Worm (Caenorhabditis elegans) whole organism, late embryonic: ENCODE results near the gene T10F2.2.
A peak's percentile ranks its signal among the peaks of the same experiment; 100 is the strongest.

Experiments used
- C38D4.7 ChIP-seq: fragments of 200-800 bp; sonication (Bioruptor generic); optimal IDR thresholded peaks from 2 replicates; lab custom pipeline; 2018; ENCODE audit warnings: mild to moderate bottlenecking, missing genetic modification characterization, moderate library complexity, missing compliant biosample characterization
- Y22D7AL.16 ChIP-seq: sonication (generic microtip); optimal IDR thresholded peaks from 2 replicates; lab custom pipeline; 2016; ENCODE audit warnings: missing genetic modification characterization, missing compliant biosample characterization
- ahr-1 ChIP-seq: sonication (generic microtip); optimal IDR thresholded peaks from 2 replicates; lab custom pipeline; 2016; ENCODE audit warnings: missing genetic modification characterization, missing compliant biosample characterization
- ceh-30 ChIP-seq: fragments of 150-350 bp; optimal IDR thresholded peaks from 2 replicates; lab custom pipeline; 2014; ENCODE audit warnings: missing biosample characterization, missing genetic modification characterization
- ceh-34 ChIP-seq: sonication (generic microtip); optimal IDR thresholded peaks from 2 replicates; lab custom pipeline; 2016; ENCODE audit warnings: mild to moderate bottlenecking, missing genetic modification characterization, missing compliant biosample characterization
- ceh-6 ChIP-seq: fragments of 200-800 bp; sonication (Bioruptor generic); optimal IDR thresholded peaks from 2 replicates; lab custom pipeline; 2018; ENCODE audit warnings: mild to moderate bottlenecking, missing genetic modification characterization, missing compliant biosample characterization
- ceh-9 ChIP-seq: sonication (generic microtip); optimal IDR thresholded peaks from 2 replicates; lab custom pipeline; 2016; ENCODE audit warnings: mild to moderate bottlenecking, missing genetic modification characterization, inconsistent platforms, missing compliant biosample characterization
- che-1 ChIP-seq: sonication (generic microtip); optimal IDR thresholded peaks from 2 replicates; lab custom pipeline; 2016; ENCODE audit warnings: mild to moderate bottlenecking, missing genetic modification characterization, missing compliant biosample characterization
- dmd-4 ChIP-seq: sonication (generic microtip); optimal IDR thresholded peaks from 2 replicates; lab custom pipeline; 2016; ENCODE audit warnings: borderline replicate concordance, missing genetic modification characterization, missing compliant biosample characterization
- dve-1 ChIP-seq: sonication (generic microtip); optimal IDR thresholded peaks from 2 replicates; lab custom pipeline; 2017; ENCODE audit warnings: antibody characterized with exemption, mild to moderate bottlenecking, missing genetic modification characterization, missing compliant biosample characterization
- elt-4 ChIP-seq: sonication (generic microtip); optimal IDR thresholded peaks from 2 replicates; lab custom pipeline; 2016; ENCODE audit warnings: missing genetic modification characterization, missing compliant biosample characterization
- ets-4 ChIP-seq: sonication (generic microtip); optimal IDR thresholded peaks from 2 replicates; lab custom pipeline; 2016; ENCODE audit warnings: missing genetic modification characterization, missing compliant biosample characterization
- eyg-1 ChIP-seq: sonication (generic microtip); optimal IDR thresholded peaks from 2 replicates; lab custom pipeline; 2016; ENCODE audit warnings: missing genotype, missing genetic modification characterization, missing compliant biosample characterization
- fax-1 ChIP-seq: sonication (generic microtip); optimal IDR thresholded peaks from 2 replicates; lab custom pipeline; 2016; ENCODE audit warnings: missing genotype, missing genetic modification characterization, missing compliant biosample characterization
- fkh-10 ChIP-seq: fragments of 150-350 bp; optimal IDR thresholded peaks from 2 replicates; lab custom pipeline; 2014; ENCODE audit warnings: missing biosample characterization, missing genetic modification reagents, missing genetic modification characterization
- fkh-6 ChIP-seq: sonication (generic microtip); optimal IDR thresholded peaks from 2 replicates; lab custom pipeline; 2016; ENCODE audit warnings: missing genetic modification characterization, missing compliant biosample characterization
- hlh-13 ChIP-seq: fragments of 200-800 bp; sonication (Bioruptor generic); optimal IDR thresholded peaks from 2 replicates; lab custom pipeline; 2018; ENCODE audit warnings: mild to moderate bottlenecking, missing genetic modification characterization, missing compliant biosample characterization
- hlh-15 ChIP-seq: sonication (generic microtip); optimal IDR thresholded peaks from 2 replicates; lab custom pipeline; 2016; ENCODE audit warnings: missing genetic modification characterization, missing compliant biosample characterization
- hlh-30 ChIP-seq: sonication (generic microtip); optimal IDR thresholded peaks from 2 replicates; lab custom pipeline; 2017; ENCODE audit warnings: antibody characterized with exemption, missing genetic modification characterization, missing compliant biosample characterization; ENCODE audit not compliant: insufficient read depth
- hlh-8 ChIP-seq: sonication (generic microtip); optimal IDR thresholded peaks from 2 replicates; lab custom pipeline; 2016; ENCODE audit warnings: missing genotype, missing genetic modification characterization, missing compliant biosample characterization
- lim-6 ChIP-seq: sonication (generic microtip); optimal IDR thresholded peaks from 2 replicates; lab custom pipeline; 2016; ENCODE audit warnings: missing genetic modification characterization, missing compliant biosample characterization
- lin-11 ChIP-seq: fragments of 200-800 bp; sonication (Bioruptor generic); optimal IDR thresholded peaks from 2 replicates; lab custom pipeline; 2018; ENCODE audit warnings: mild to moderate bottlenecking, missing genetic modification characterization, missing compliant biosample characterization
- nfya-1 ChIP-seq: sonication (generic microtip); optimal IDR thresholded peaks from 2 replicates; lab custom pipeline; 2017; ENCODE audit warnings: missing genetic modification characterization, mild to moderate bottlenecking, missing compliant biosample characterization, antibody characterized with exemption, moderate library complexity
- nhr-11 ChIP-seq: fragments of 150-350 bp; optimal IDR thresholded peaks from 2 replicates; lab custom pipeline; 2014; ENCODE audit warnings: missing biosample characterization, missing genetic modification characterization
- nhr-232 ChIP-seq: sonication (generic microtip); optimal IDR thresholded peaks from 2 replicates; lab custom pipeline; 2016; ENCODE audit warnings: missing genetic modification characterization, missing compliant biosample characterization
- npax-4 ChIP-seq: sonication (generic microtip); optimal IDR thresholded peaks from 2 replicates; lab custom pipeline; 2016; ENCODE audit warnings: missing genetic modification characterization, missing compliant biosample characterization
- pag-3 ChIP-seq: sonication (generic microtip); optimal IDR thresholded peaks from 2 replicates; lab custom pipeline; 2016; ENCODE audit warnings: missing compliant biosample characterization, missing genetic modification characterization, borderline replicate concordance
- pat-9 ChIP-seq: fragments of 200-800 bp; sonication (Bioruptor generic); optimal IDR thresholded peaks from 2 replicates; lab custom pipeline; 2018; ENCODE audit warnings: mild to moderate bottlenecking, missing genetic modification characterization, moderate library complexity, missing compliant biosample characterization
- pha-2 ChIP-seq: sonication (generic microtip); optimal IDR thresholded peaks from 2 replicates; lab custom pipeline; 2017; ENCODE audit warnings: mild to moderate bottlenecking, missing genetic modification characterization, missing compliant biosample characterization
- pha-4 ChIP-seq: fragments of 150-350 bp; optimal IDR thresholded peaks from 2 replicates; lab custom pipeline; 2018; ENCODE audit warnings: missing biosample characterization, missing genetic modification reagents, missing genetic modification characterization
- ref-2 ChIP-seq: sonication (generic microtip); optimal IDR thresholded peaks from 2 replicates; lab custom pipeline; 2016; ENCODE audit warnings: missing genetic modification characterization, missing compliant biosample characterization
- rnt-1 ChIP-seq: sonication (generic microtip); optimal IDR thresholded peaks from 2 replicates; lab custom pipeline; 2016; ENCODE audit warnings: missing genetic modification characterization, missing compliant biosample characterization
- sox-4 ChIP-seq: sonication (generic microtip); optimal IDR thresholded peaks from 2 replicates; lab custom pipeline; 2017; ENCODE audit warnings: mild to moderate bottlenecking, missing genetic modification characterization, inconsistent platforms, missing compliant biosample characterization
- tbx-2 ChIP-seq: sonication (generic microtip); optimal IDR thresholded peaks from 2 replicates; lab custom pipeline; 2016; ENCODE audit warnings: missing genetic modification characterization, missing compliant biosample characterization
- unc-3 ChIP-seq, 2 experiments: fragments of 200-800 bp in 1 of 2; sonication (Bioruptor generic) in 1 of 2; sonication (generic microtip) in 1 of 2; conservative IDR thresholded peaks in 1 of 2; optimal IDR thresholded peaks in 1 of 2; 2 replicates each; pipeline versions ENCODE4 v1.3.6 to Lab custom; 2016 to 2022; ENCODE audit warnings: missing compliant biosample characterization in 2 of 2, missing genetic modification characterization in 2 of 2, missing genetic modification reagents in 1 of 2
- unc-42 ChIP-seq: sonication (generic microtip); optimal IDR thresholded peaks from 2 replicates; lab custom pipeline; 2016; ENCODE audit warnings: missing genotype, missing genetic modification characterization, missing compliant biosample characterization

T10F2.2 gene

DNA sequence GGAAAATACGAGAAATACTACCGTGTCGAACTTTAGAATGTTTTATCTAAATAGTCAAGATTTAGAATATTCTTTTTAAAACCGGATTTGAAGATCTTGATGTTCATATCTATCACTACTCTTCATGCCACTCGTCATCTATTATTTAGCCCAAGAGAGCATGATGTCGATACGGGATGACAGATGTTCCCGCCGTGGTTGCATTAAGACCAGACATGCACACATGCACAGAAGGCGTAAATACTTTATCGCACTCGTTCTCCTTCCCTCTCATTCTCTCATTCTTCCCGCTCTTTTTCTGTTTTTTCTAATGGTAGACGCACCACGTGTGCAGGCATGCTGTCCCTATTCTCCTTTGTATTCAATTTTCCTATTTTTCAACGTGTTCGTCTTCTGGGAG is 18.3 kb upstream of the T10F2.2 start:
- TF ChIP-seq hlh-8 (tag; lab: Kevin White, UChicago) (peak; percentile 40), ceh-6 (GFP tag; lab: Kevin White, UChicago) (no peak), unc-42 (tag; lab: Kevin White, UChicago) (peak; percentile 33), hlh-30 (tag; lab: Kevin White, UChicago) (peak; percentile 50), rnt-1 (tag; lab: Kevin White, UChicago) (no peak), nhr-232 (no peak)

DNA sequence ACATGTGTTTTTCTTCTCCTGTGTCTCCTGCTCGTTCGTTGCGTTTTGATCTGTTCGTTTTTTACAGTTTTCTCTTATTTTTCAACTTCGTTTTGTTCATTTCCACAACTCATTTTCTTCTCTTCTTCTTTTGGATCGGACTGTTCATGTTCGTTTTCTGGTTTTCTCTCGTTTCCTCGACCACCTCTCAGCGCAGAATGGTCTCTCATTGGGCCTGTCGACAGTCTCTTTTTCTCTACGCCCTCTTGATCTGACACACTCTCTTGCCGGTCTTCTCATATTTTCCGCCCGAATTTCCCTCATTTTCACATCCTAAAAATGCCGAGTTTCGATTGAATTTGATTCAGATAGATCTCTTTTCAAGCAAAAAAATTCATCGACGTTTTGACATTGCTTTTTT is 16.5 kb upstream of the T10F2.2 start:
- no peak for TF ChIP-seq lim-6 (tag; lab: Kevin White, UChicago)
- TF ChIP-seq tbx-2 (tag; lab: Kevin White, UChicago), result no peak
- TF ChIP-seq pag-3 (tag; lab: Kevin White, UChicago), result no peak
- no peak for TF ChIP-seq che-1 (tag; lab: Kevin White, UChicago)
- no peak for TF ChIP-seq elt-4 (tag; lab: Kevin White, UChicago)
- no peak for TF ChIP-seq npax-4 (tag; lab: Kevin White, UChicago)
- no peak for TF ChIP-seq hlh-13 (GFP tag; lab: Kevin White, UChicago)
- no peak for TF ChIP-seq ets-4 (tag; lab: Kevin White, UChicago)
- no peak for TF ChIP-seq lin-11 (tag; lab: Kevin White, UChicago)
- TF ChIP-seq nhr-11 (tag; lab: Kevin White, UChicago), result no peak
- no peak for TF ChIP-seq dmd-4 (tag; lab: Kevin White, UChicago)
- TF ChIP-seq fkh-6 (tag; lab: Kevin White, UChicago), result no peak

DNA sequence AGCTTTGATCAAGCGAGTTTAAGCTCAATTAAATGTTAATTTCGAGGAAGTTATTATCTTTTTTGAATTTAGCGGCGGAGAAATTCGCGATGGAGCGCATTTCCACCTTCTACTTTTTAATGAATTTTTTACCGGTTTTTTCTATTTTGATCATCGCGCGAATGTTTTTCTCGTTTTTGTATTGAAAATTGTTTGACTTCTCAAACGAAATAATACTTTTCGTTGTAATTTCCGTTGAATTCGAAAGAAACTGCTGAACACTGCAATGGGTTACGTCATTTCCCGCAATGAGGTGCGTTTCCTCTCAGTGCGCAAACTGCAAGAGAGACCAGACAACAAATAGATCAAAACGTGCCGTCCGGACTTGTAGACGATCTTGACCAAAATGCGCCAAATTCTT is 16.1 kb upstream of the T10F2.2 start:
- no peak for TF ChIP-seq pha-2 (tag; lab: Kevin White, UChicago)
- no peak for TF ChIP-seq eyg-1 (tag; lab: Kevin White, UChicago)
- no peak for TF ChIP-seq hlh-13 (GFP tag; lab: Kevin White, UChicago)
- no peak for TF ChIP-seq hlh-15
- no peak for TF ChIP-seq pag-3 (tag; lab: Kevin White, UChicago)
- TF ChIP-seq ceh-6 (GFP tag; lab: Kevin White, UChicago), result no peak
- no peak for TF ChIP-seq pat-9 (tag; lab: Kevin White, UChicago)
- TF ChIP-seq C38D4.7 (GFP tag; lab: Kevin White, UChicago), result no peak
- no peak for TF ChIP-seq ceh-34 (tag; lab: Kevin White, UChicago)
- no peak for TF ChIP-seq Y22D7AL.16 (tag; lab: Kevin White, UChicago)

DNA sequence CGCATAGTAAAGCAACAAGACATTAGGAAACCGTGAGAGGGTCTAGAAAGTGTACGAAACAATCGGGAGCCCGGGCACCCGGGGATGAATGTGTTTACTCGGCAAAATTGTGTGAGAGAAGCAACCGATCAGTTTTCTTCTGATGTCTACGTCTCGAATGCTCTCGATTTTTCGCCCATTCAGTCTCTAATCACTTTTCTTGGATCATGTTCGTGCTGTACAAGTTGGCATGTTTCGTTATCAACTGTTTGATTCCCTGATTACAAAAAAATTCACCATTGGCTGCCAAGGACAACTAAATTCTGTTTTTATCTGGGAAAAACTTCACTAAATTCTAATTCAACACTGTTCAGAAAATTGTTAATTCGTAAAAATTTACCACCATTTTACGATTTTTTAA is 15.5 kb upstream of the T10F2.2 start:
- TF ChIP-seq ceh-30, result no peak
- no peak for TF ChIP-seq hlh-13 (GFP tag; lab: Kevin White, UChicago)
- TF ChIP-seq fkh-10 (GFP tag; lab: Kevin White, UChicago), result no peak
- no peak for TF ChIP-seq ref-2 (tag; lab: Kevin White, UChicago)
- no peak for TF ChIP-seq rnt-1 (tag; lab: Kevin White, UChicago)
- TF ChIP-seq unc-3 (GFP tag; conservative IDR thresholded peaks at IDR 0.05; lab: Robert Waterston, UW), result no peak
- no peak for TF ChIP-seq unc-3 (tag; optimal IDR thresholded peaks at IDR 0.05; lab: Kevin White, UChicago)
- TF ChIP-seq che-1 (tag; lab: Kevin White, UChicago), result no peak
- TF ChIP-seq fax-1, result no peak
- TF ChIP-seq ahr-1 (tag; lab: Kevin White, UChicago), result no peak
- no peak for TF ChIP-seq sox-4
- TF ChIP-seq dve-1, result no peak

DNA sequence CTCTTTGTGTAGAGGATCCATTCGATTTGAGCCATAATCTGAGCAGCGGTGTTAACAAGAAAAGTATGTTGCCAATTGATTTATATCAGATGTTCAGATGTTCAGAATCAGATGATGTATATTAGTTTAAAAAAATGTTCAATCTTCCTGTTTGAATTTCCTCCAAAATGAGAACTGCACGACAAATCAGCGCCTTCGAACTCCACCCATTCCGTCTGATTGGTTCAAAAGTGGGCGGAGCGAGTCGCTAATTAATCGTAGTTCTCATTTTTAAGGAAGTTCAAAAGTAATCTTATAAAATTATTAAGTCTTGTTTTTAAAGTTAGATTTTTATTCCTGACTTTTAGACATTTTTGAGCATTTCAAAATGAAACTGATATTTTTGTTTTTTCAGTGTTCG is 14.1 kb upstream of the T10F2.2 start:
- peak; percentile 54 for TF ChIP-seq nfya-1
- TF ChIP-seq ceh-9, result no peak
- TF ChIP-seq pha-4 (tag; lab: Kevin White, UChicago), result no peak
- TF ChIP-seq, all 69 proteins: peak for 1
